Fruit fly (Drosophila melanogaster): ENCODE measurements around the gene mRNA-cap.

Gene mRNA-cap

DNA sequence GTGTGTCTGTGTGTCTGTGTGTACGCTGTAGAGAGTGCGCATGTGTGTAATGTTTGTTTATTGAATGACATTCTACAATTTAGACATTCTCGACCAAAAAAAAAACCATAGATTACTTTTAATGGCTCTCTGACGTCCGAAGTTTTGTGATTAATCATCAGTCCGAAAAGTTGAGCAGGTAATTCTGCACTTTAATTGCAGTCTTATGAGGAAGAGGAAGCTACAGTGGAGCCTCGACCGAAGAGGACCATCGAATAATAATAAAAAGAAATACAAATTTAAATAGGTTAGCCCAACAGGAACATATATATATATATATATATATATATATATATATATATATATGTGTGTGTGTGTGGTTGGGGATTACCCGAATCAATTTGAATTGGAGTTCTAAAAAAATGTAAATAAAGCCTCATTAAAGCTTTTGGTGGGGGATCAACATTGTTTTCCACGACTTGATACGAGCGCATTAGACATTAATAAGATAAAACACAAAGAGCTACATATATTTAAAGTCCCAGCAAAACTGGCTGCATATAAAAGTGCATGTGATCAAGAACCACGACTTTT lies 33.3 kb downstream of the mRNA-cap start:
- TF ChIP-seq insv (optimal IDR thresholded peaks at IDR 0.05) (no peak), psq (optimal IDR thresholded peaks at IDR 0.05) (no peak), Sin3A (optimal IDR thresholded peaks at IDR 0.05) (no peak), Myc (optimal IDR thresholded peaks at IDR 0.05) (no peak), ttk (optimal IDR thresholded peaks at IDR 0.05) (no peak), h (optimal IDR thresholded peaks at IDR 0.05) (no peak)

DNA sequence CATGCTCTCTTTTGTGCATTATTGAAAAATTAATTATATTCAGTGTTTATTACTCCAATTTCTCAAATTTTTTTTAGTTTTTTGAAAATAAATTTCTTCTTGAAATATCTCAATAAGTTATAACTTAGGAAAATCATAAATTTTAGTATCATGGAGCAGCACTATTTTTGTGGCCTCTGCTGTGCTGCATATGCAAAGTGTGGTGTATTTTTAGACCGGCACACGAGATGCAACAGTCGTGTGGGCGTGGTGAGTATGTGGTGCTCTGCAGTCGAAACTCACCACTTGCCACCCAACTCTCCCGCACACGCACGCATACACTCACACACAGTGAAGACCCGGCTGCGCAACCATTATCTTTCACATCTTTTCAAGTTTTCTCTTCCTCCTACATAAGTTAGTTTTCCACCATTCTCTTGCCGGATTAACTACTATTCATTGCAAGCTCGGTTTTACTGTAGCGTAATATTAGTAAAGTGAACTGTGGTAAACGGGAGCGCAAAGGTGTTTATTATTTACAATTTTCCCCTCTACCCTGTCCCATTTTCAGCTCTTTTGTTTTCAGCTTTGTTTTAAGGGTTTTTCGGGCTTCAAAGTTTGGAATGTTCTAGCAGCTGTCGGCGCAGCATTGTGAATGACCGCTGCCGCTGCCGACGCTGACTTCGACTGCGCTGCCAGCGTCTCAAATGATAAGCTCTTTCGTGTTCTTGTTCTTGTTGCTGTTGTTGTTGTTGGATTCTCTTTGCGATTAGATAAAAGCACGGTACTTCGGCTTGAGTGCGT lies 34.0 kb downstream of the mRNA-cap start:
- TF ChIP-seq Myc (optimal IDR thresholded peaks at IDR 0.05) = no peak

DNA sequence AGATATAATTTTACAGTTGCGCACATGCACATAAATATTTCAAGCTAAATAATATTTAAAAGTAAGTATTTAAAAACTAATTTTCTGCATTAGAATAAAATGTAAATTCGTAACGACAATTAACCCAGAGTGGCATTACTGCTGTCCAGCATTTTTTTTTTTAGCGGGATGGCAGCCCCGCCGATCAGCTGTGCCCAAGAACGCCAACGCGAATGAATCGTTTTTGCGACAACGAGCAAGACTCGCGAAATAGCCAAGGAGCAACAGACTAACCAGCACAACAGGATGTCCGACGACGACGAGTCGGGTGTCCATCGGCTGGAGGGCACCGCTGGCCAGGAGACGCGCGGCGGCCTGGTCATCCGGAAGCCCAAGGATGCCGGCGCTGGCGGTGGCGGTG lies 41.4 kb downstream of the mRNA-cap start, which contains the start of gene Prp16:
Gene Prp16 (plus strand): TSS at position 185 of the 400 bp plus-strand sequence.
- no peak for TF ChIP-seq h (optimal IDR thresholded peaks at IDR 0.05)
- no peak for TF ChIP-seq Sin3A (optimal IDR thresholded peaks at IDR 0.05)
- no peak for TF ChIP-seq psq (optimal IDR thresholded peaks at IDR 0.05)
- no peak for TF ChIP-seq Myc (optimal IDR thresholded peaks at IDR 0.05)

DNA sequence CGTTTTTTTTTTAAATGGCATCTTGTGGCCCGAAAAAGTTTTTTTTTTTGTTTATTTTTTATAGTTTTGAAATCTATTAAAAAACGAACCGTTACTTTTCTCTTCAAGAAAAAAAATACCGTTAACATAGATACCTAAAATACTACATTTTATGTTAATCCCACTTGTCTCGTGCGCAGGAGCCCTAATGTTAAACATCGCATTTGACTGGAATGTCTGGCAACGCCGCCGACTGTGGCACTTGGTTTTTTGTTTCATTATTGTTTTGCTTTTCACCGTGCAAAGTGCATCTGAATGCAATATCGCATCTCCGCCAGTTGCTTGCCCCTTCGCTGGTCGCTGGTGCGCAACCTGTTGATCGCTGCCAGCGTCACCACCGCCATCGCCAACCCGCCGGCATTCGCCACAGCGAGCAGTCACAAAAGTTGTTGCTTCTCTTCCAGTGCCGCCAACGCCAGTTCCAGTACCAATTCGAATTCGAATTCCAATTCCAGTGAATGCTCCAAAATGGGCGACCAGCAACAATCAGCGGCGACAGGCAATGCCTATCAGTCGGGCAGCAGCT lies 42.6 kb downstream of the mRNA-cap start, which contains the start of gene CG11590:
Gene CG11590 (plus strand): TSS at position 212 of the 565 bp plus-strand sequence.
- TF ChIP-seq Myc (optimal IDR thresholded peaks at IDR 0.05) (no peak), h (optimal IDR thresholded peaks at IDR 0.05) (no peak), Sin3A (optimal IDR thresholded peaks at IDR 0.05) (no peak), insv (optimal IDR thresholded peaks at IDR 0.05) (no peak), psq (optimal IDR thresholded peaks at IDR 0.05) (no peak), ttk (optimal IDR thresholded peaks at IDR 0.05) (no peak)

DNA sequence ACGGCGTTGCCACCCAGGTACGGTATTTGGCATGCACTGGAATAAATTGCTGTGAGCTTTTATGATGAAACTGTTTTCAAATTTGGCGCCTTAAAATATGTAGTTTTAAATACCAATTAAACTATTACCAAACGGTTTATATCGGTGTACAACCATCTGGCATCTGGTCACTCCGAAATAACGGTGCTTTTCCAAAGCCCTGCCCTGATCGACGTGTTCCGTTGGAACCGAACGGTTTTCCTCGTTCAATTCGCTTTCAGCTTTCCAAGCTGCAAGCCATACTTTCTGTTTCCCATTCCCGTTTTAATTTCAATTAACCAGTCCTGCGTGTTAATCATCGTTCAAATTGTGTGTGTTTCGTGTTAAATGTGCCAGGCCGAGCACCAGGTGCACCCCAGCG lies 49.6 kb downstream of the mRNA-cap start, which contains the start of gene yl:
Gene yl (plus strand): TSS at position 202 of the 400 bp plus-strand sequence.
- no peak for TF ChIP-seq h (optimal IDR thresholded peaks at IDR 0.05)
- no peak for TF ChIP-seq ttk (optimal IDR thresholded peaks at IDR 0.05)
- TF ChIP-seq Sin3A (optimal IDR thresholded peaks at IDR 0.05) = no peak
- TF ChIP-seq psq (optimal IDR thresholded peaks at IDR 0.05) = no peak
- no peak for TF ChIP-seq Myc (optimal IDR thresholded peaks at IDR 0.05)
- TF ChIP-seq insv (optimal IDR thresholded peaks at IDR 0.05) = no peak

- TF ChIP-seq h (optimal IDR thresholded peaks at IDR 0.05) = no peak
Observed at dm6 chrX:14191918-14192317, 50.7 kb downstream of the mRNA-cap start, which contains the start of gene CG13403. Gene CG13403, minus strand, starts transcription at chrX:14192018.
